Fruit fly (Drosophila melanogaster): ENCODE results near the gene CG15155.

- TF ChIP-seq Snoo (tag; optimal IDR thresholded peaks at IDR 0.05): no peak
- TF ChIP-seq CG13204 (GFP tag; optimal IDR thresholded peaks at IDR 0.05): no peak
- no peak for TF ChIP-seq fd96Ca (GFP tag; IDR thresholded peaks at IDR 0.05)
- TF ChIP-seq EcR (GFP tag; optimal IDR thresholded peaks at IDR 0.05): no peak
- TF ChIP-seq CG4496 (GFP tag; IDR thresholded peaks at IDR 0.05): no peak
Observed at dm6 chr2L:18186695-18187094, 32.0 kb downstream of the CG15155 start.

Measured in whole organism, pupa.